Fruit fly (Drosophila melanogaster): ENCODE measurements around the gene Pyroxd1.

Pyroxd1 gene

DNA sequence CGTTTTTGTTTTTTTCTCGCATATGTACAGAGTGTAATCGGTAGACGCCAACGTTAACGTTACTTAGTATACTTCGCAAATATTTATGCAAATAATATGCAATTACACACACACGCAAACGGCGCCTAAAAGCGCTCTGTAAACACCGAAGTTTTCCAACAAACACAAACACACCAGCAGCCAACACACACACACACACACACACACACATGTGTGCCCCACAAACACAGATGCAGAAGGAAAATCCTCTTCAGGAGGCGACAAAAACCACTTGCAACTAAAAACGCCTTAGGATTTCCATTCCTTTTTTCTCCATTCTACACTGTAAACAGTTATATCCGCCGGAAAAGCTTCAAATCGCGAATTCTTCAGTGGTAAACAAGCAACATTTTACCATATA, 33.8 kb upstream of the Pyroxd1 start:
- TF ChIP-seq Dfd (GFP tag; optimal IDR thresholded peaks at IDR 0.05) (peak; percentile 94), Mio (GFP tag; optimal IDR thresholded peaks at IDR 0.05) (no peak)

DNA sequence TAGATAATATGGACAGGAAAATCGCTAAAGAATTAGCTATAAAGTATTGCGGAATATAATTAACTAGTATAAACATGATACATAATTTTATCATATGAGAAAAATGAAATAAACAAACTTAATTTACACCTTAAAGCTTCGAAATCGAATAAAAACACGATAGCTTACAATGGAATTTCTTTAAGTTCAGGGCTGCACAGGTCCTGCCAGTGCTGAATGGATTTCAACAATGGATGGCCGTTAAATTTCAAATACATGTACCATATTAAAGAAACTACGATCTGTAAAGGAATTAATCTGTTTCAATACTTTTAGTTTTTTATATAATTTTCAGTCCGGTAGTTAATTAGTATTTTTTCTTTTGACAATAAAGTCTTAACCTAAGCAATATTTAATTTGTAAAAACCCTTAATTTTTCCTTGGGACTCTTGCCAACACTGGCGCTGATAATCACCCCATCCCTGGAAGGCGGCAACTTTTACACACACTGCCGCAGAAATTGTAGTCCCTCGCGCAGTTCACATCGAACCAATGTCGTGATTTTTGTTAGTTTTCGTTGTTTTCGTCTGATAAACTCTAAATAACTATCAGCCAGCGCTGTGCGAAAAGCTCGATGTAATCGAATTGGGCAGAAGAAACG, 30.1 kb upstream of the Pyroxd1 start, which contains the start of the genes barr and lok:
barr (minus strand) TSS at position 353 of the 640 bp plus-strand sequence.
lok (plus strand) TSS at position 405 of the 640 bp plus-strand sequence.
- TF ChIP-seq CG32264 (GFP tag; optimal IDR thresholded peaks at IDR 0.05) (no peak), usp (GFP tag; optimal IDR thresholded peaks at IDR 0.05) (no peak), jim (GFP tag; optimal IDR thresholded peaks at IDR 0.05) (no peak), dmrt93B (GFP tag; optimal IDR thresholded peaks at IDR 0.05) (peak; percentile 45), psq (GFP tag; optimal IDR thresholded peaks at IDR 0.05) (peak; percentile 48), Jra (GFP tag; optimal IDR thresholded peaks at IDR 0.05) (peak; percentile 57), fru (GFP tag; optimal IDR thresholded peaks at IDR 0.05) (peak; percentile 62), HLH106 (tag; optimal IDR thresholded peaks at IDR 0.05) (peak; percentile 64), Dif (GFP tag; optimal IDR thresholded peaks at IDR 0.05; ENCODE audit: partially characterized antibody) (no peak), OdsH (GFP tag; optimal IDR thresholded peaks at IDR 0.05) (peak; percentile 16), dl (GFP tag; optimal IDR thresholded peaks at IDR 0.05; ENCODE audit: insufficient read depth in 1 of 2, partially characterized antibody in 2 of 2) (no peak), Dfd (GFP tag; optimal IDR thresholded peaks at IDR 0.05) (no peak), CG9705 (GFP tag; optimal IDR thresholded peaks at IDR 0.05) (peak; percentile 44), Hnf4 (GFP tag; optimal IDR thresholded peaks at IDR 0.05) (no peak), Rel (GFP tag; optimal IDR thresholded peaks at IDR 0.05) (no peak), Rel (tag; optimal IDR thresholded peaks at IDR 0.05) (peak; percentile 31), dsf (GFP tag; optimal IDR thresholded peaks at IDR 0.05; ENCODE audit: borderline replicate concordance) (peak; percentile 23), pan (optimal IDR thresholded peaks at IDR 0.05) (no peak), rgr (GFP tag; optimal IDR thresholded peaks at IDR 0.05) (peak; percentile 44), h (GFP tag; optimal IDR thresholded peaks at IDR 0.05) (peak; percentile 52), ey (GFP tag; optimal IDR thresholded peaks at IDR 0.05) (peak; percentile 37), sv (GFP tag; optimal IDR thresholded peaks at IDR 0.05) (peak; percentile 65), GATAd (GFP tag; optimal IDR thresholded peaks at IDR 0.05) (peak; percentile 14), Myc (optimal IDR thresholded peaks at IDR 0.05) (peak; percentile 94), woc (GFP tag; optimal IDR thresholded peaks at IDR 0.05) (peak; percentile 73), br (GFP tag; optimal IDR thresholded peaks at IDR 0.05) (peak; percentile 20), foxo (GFP tag; optimal IDR thresholded peaks at IDR 0.05) (peak in 1 of 2 experiments; percentile 70), Sp1 (GFP tag; optimal IDR thresholded peaks at IDR 0.05) (peak; percentile 41), CrebA (GFP tag; optimal IDR thresholded peaks at IDR 0.05; ENCODE audit: borderline replicate concordance) (no peak)

DNA sequence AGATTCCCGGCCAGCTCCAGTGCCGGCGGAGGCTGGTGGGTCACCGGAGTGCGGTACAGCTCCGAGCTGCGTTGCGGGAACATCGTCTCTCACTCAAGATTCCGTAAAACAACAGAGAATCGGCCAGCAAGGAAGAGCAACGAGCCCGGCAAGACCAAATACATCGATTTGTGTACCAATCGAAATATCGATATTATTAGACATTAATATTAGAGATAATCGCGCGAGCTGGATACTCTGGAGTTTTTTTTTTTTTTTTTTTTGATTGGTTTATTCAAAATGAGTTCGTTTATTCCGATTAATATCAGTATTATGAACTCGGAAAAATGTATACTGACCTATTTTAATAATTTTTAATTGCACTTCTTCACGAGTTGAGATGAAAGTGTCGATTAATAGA, 25.7 kb upstream of the Pyroxd1 start, which contains the start of gene vls:
vls (minus strand) TSS at position 164 of the 400 bp plus-strand sequence.
- TF ChIP-seq foxo (GFP tag; optimal IDR thresholded peaks at IDR 0.05) (no peak), dl (GFP tag; optimal IDR thresholded peaks at IDR 0.05; ENCODE audit: insufficient read depth in 1 of 2, partially characterized antibody in 2 of 2) (no peak), dsf (GFP tag; optimal IDR thresholded peaks at IDR 0.05; ENCODE audit: borderline replicate concordance) (no peak), pan (optimal IDR thresholded peaks at IDR 0.05) (no peak), Dfd (GFP tag; optimal IDR thresholded peaks at IDR 0.05) (no peak), rgr (GFP tag; optimal IDR thresholded peaks at IDR 0.05) (no peak), Jra (GFP tag; optimal IDR thresholded peaks at IDR 0.05) (no peak), dmrt93B (GFP tag; optimal IDR thresholded peaks at IDR 0.05) (no peak), lola (GFP tag; optimal IDR thresholded peaks at IDR 0.05) (no peak), woc (GFP tag; optimal IDR thresholded peaks at IDR 0.05) (no peak), fru (GFP tag; optimal IDR thresholded peaks at IDR 0.05) (no peak)

DNA sequence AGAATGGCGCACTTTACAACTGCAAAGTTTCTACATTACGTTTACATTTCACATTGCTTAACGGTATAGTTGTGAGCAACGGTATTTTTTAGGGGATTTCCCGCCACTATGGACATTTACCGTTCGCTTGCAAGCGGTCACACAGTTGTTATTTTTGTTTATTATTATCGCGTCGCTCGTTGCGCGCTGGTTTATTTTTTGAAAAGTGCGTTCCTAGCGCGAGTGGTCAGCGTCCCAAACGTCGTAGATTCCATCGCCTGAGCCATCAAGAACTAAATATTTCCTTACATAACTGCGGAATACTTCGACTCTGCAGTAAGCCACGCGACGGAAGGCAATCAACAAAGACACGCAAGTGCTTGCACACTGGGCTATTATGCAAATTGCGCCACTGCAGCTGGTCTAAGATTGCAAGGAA, 25.0 kb upstream of the Pyroxd1 start, which contains the start of gene bwa:
bwa (plus strand) TSS at position 159 of the 418 bp plus-strand sequence.
- no peak for TF ChIP-seq ey (GFP tag; optimal IDR thresholded peaks at IDR 0.05)
- TF ChIP-seq rgr (GFP tag; optimal IDR thresholded peaks at IDR 0.05): peak; percentile 5
- no peak for TF ChIP-seq dl (GFP tag; optimal IDR thresholded peaks at IDR 0.05; ENCODE audit: insufficient read depth in 1 of 2, partially characterized antibody in 2 of 2)
- no peak for TF ChIP-seq Rel (GFP tag; optimal IDR thresholded peaks at IDR 0.05)
- TF ChIP-seq Rel (tag; optimal IDR thresholded peaks at IDR 0.05): peak; percentile 98
- TF ChIP-seq h (GFP tag; optimal IDR thresholded peaks at IDR 0.05): peak; percentile 5

Measured in whole organism, wandering third instar larva.